Worm (Caenorhabditis elegans) whole organism, late embryonic: ENCODE results near the gene cdc-25.3.

Experiments used
- K02D7.2 ChIP-seq: sonication (generic microtip); optimal IDR thresholded peaks from 2 replicates; lab custom pipeline; 2017; ENCODE audit warnings: mild to moderate bottlenecking, missing genetic modification characterization, missing compliant biosample characterization
- K09A11.1 ChIP-seq: sonication (generic microtip); optimal IDR thresholded peaks from 2 replicates; lab custom pipeline; 2017; ENCODE audit warnings: antibody characterized with exemption, mild to moderate bottlenecking, missing genetic modification characterization, missing compliant biosample characterization; ENCODE audit not compliant: insufficient read depth
- T23F11.4 ChIP-seq: fragments of 200-800 bp; sonication (Bioruptor generic); optimal IDR thresholded peaks from 2 replicates; lab custom pipeline; 2018; ENCODE audit warnings: mild to moderate bottlenecking, missing genetic modification characterization, missing compliant biosample characterization
- ceh-14 ChIP-seq: sonication (generic microtip); optimal IDR thresholded peaks from 2 replicates; lab custom pipeline; 2016; ENCODE audit warnings: missing genotype, missing genetic modification characterization, missing compliant biosample characterization
- ceh-19 ChIP-seq: fragments of 200-800 bp; sonication (Bioruptor generic); optimal IDR thresholded peaks from 2 replicates; lab custom pipeline; 2018; ENCODE audit warnings: mild to moderate bottlenecking, missing genetic modification characterization, missing compliant biosample characterization
- ceh-2 ChIP-seq: sonication (generic microtip); optimal IDR thresholded peaks from 2 replicates; lab custom pipeline; 2016; ENCODE audit warnings: missing genotype, missing genetic modification characterization, missing compliant biosample characterization
- ceh-24 ChIP-seq: sonication (generic microtip); optimal IDR thresholded peaks from 2 replicates; lab custom pipeline; 2016; ENCODE audit warnings: mild to moderate bottlenecking, missing genetic modification characterization, missing compliant biosample characterization
- ceh-48 ChIP-seq: sonication (generic microtip); optimal IDR thresholded peaks from 2 replicates; lab custom pipeline; 2016; ENCODE audit warnings: missing genetic modification characterization, inconsistent platforms, missing compliant biosample characterization
- ceh-6 ChIP-seq: fragments of 200-800 bp; sonication (Bioruptor generic); optimal IDR thresholded peaks from 2 replicates; lab custom pipeline; 2018; ENCODE audit warnings: mild to moderate bottlenecking, missing genetic modification characterization, missing compliant biosample characterization
- che-1 ChIP-seq: sonication (generic microtip); optimal IDR thresholded peaks from 2 replicates; lab custom pipeline; 2016; ENCODE audit warnings: mild to moderate bottlenecking, missing genetic modification characterization, missing compliant biosample characterization
- dve-1 ChIP-seq: sonication (generic microtip); optimal IDR thresholded peaks from 2 replicates; lab custom pipeline; 2017; ENCODE audit warnings: antibody characterized with exemption, mild to moderate bottlenecking, missing genetic modification characterization, missing compliant biosample characterization
- ets-4 ChIP-seq: sonication (generic microtip); optimal IDR thresholded peaks from 2 replicates; lab custom pipeline; 2016; ENCODE audit warnings: missing genetic modification characterization, missing compliant biosample characterization
- fax-1 ChIP-seq: sonication (generic microtip); optimal IDR thresholded peaks from 2 replicates; lab custom pipeline; 2016; ENCODE audit warnings: missing genotype, missing genetic modification characterization, missing compliant biosample characterization
- fkh-6 ChIP-seq: sonication (generic microtip); optimal IDR thresholded peaks from 2 replicates; lab custom pipeline; 2016; ENCODE audit warnings: missing genetic modification characterization, missing compliant biosample characterization
- gmeb-2 ChIP-seq: sonication (generic microtip); optimal IDR thresholded peaks from 2 replicates; lab custom pipeline; 2016; ENCODE audit warnings: missing genetic modification characterization, inconsistent platforms, missing compliant biosample characterization
- hlh-30 ChIP-seq: sonication (generic microtip); optimal IDR thresholded peaks from 2 replicates; lab custom pipeline; 2017; ENCODE audit warnings: antibody characterized with exemption, missing genetic modification characterization, missing compliant biosample characterization; ENCODE audit not compliant: insufficient read depth
- lim-6 ChIP-seq: sonication (generic microtip); optimal IDR thresholded peaks from 2 replicates; lab custom pipeline; 2016; ENCODE audit warnings: missing genetic modification characterization, missing compliant biosample characterization
- lin-11 ChIP-seq: fragments of 200-800 bp; sonication (Bioruptor generic); optimal IDR thresholded peaks from 2 replicates; lab custom pipeline; 2018; ENCODE audit warnings: mild to moderate bottlenecking, missing genetic modification characterization, missing compliant biosample characterization
- nhr-11 ChIP-seq: fragments of 150-350 bp; optimal IDR thresholded peaks from 2 replicates; lab custom pipeline; 2014; ENCODE audit warnings: missing biosample characterization, missing genetic modification characterization
- nhr-232 ChIP-seq: sonication (generic microtip); optimal IDR thresholded peaks from 2 replicates; lab custom pipeline; 2016; ENCODE audit warnings: missing genetic modification characterization, missing compliant biosample characterization
- npax-4 ChIP-seq: sonication (generic microtip); optimal IDR thresholded peaks from 2 replicates; lab custom pipeline; 2016; ENCODE audit warnings: missing genetic modification characterization, missing compliant biosample characterization
- pat-9 ChIP-seq: fragments of 200-800 bp; sonication (Bioruptor generic); optimal IDR thresholded peaks from 2 replicates; lab custom pipeline; 2018; ENCODE audit warnings: mild to moderate bottlenecking, missing genetic modification characterization, moderate library complexity, missing compliant biosample characterization
- pha-2 ChIP-seq: sonication (generic microtip); optimal IDR thresholded peaks from 2 replicates; lab custom pipeline; 2017; ENCODE audit warnings: mild to moderate bottlenecking, missing genetic modification characterization, missing compliant biosample characterization
- pha-4 ChIP-seq: fragments of 150-350 bp; optimal IDR thresholded peaks from 2 replicates; lab custom pipeline; 2018; ENCODE audit warnings: missing biosample characterization, missing genetic modification reagents, missing genetic modification characterization
- pqm-1 ChIP-seq: sonication (generic microtip); optimal IDR thresholded peaks from 2 replicates; lab custom pipeline; 2016; ENCODE audit warnings: missing genetic modification characterization, missing compliant biosample characterization
- pros-1 ChIP-seq: fragments of 150-350 bp; optimal IDR thresholded peaks from 2 replicates; lab custom pipeline; 2014; ENCODE audit warnings: missing biosample characterization, missing genetic modification reagents, missing genetic modification characterization
- ref-2 ChIP-seq: sonication (generic microtip); optimal IDR thresholded peaks from 2 replicates; lab custom pipeline; 2016; ENCODE audit warnings: missing genetic modification characterization, missing compliant biosample characterization
- tbx-7 ChIP-seq: sonication (generic microtip); optimal IDR thresholded peaks from 2 replicates; lab custom pipeline; 2016; ENCODE audit warnings: missing genotype, missing genetic modification characterization, missing compliant biosample characterization
- ttx-3 ChIP-seq: sonication (generic microtip); optimal IDR thresholded peaks from 2 replicates; lab custom pipeline; 2016; ENCODE audit warnings: missing genetic modification reagents, missing genetic modification characterization, missing compliant biosample characterization
- unc-3 ChIP-seq, 2 experiments: fragments of 200-800 bp in 1 of 2; sonication (Bioruptor generic) in 1 of 2; sonication (generic microtip) in 1 of 2; conservative IDR thresholded peaks in 1 of 2; optimal IDR thresholded peaks in 1 of 2; 2 replicates each; pipeline versions ENCODE4 v1.3.6 to Lab custom; 2016 to 2022; ENCODE audit warnings: missing compliant biosample characterization in 2 of 2, missing genetic modification characterization in 2 of 2, missing genetic modification reagents in 1 of 2
- unc-42 ChIP-seq: sonication (generic microtip); optimal IDR thresholded peaks from 2 replicates; lab custom pipeline; 2016; ENCODE audit warnings: missing genotype, missing genetic modification characterization, missing compliant biosample characterization
- unc-55 ChIP-seq: sonication (generic microtip); optimal IDR thresholded peaks from 2 replicates; lab custom pipeline; 2017; ENCODE audit warnings: missing biosample characterization, missing genetic modification reagents, missing genetic modification characterization
- zip-5 ChIP-seq: sonication (generic microtip); optimal IDR thresholded peaks from 2 replicates; lab custom pipeline; 2016; ENCODE audit warnings: missing genetic modification characterization, missing compliant biosample characterization
- ztf-16 ChIP-seq: sonication (generic microtip); optimal IDR thresholded peaks from 2 replicates; lab custom pipeline; 2017; ENCODE audit warnings: missing genetic modification characterization, missing compliant biosample characterization

Gene cdc-25.3

ce11 chrIII:8919784-8920183 is 2.1 kb upstream of the cdc-25.3 start, which contains the start of gene ZK637.15:
TSS of gene ZK637.15 (plus strand) at chrIII:8920084.
- TF ChIP-seq fkh-6 (tag; lab: Kevin White, UChicago) (no peak), ttx-3 (tag; lab: Kevin White, UChicago) (no peak), npax-4 (tag; lab: Kevin White, UChicago) (no peak), hlh-30 (tag; lab: Kevin White, UChicago) (no peak), ceh-14 (tag; lab: Kevin White, UChicago) (no peak), che-1 (tag; lab: Kevin White, UChicago) (no peak), pha-2 (tag; lab: Kevin White, UChicago) (no peak), nhr-232 (no peak), unc-42 (tag; lab: Kevin White, UChicago) (no peak), pha-4 (no peak), ztf-16 (tag; lab: Kevin White, UChicago) (no peak), unc-55 (GFP tag; lab: Kevin White, UChicago) (no peak), K09A11.1 (no peak), zip-5 (no peak)
- TF ChIP-seq, all 69 proteins: peak for 0

ce11 chrIII:8913469-8913868 is 4.3 kb downstream of the cdc-25.3 start, which contains the start of gene trxr-2:
TSS of gene trxr-2 (plus strand) at chrIII:8913769.
- TF ChIP-seq pat-9 (tag; lab: Kevin White, UChicago) (no peak), ceh-19 (GFP tag; lab: Kevin White, UChicago) (no peak), lin-11 (tag; lab: Kevin White, UChicago) (no peak), ceh-2 (tag; lab: Kevin White, UChicago) (no peak), dve-1 (tag; lab: Kevin White, UChicago) (no peak), K09A11.1 (no peak)

- no peak for TF ChIP-seq pros-1
Measured at ce11 chrIII:8911598-8912194, 6.0 kb downstream of the cdc-25.3 start, which contains the start of gene tpk-1. TSS of gene tpk-1 (plus strand) at chrIII:8912144.

ce11 chrIII:8910139-8910538 is 7.6 kb downstream of the cdc-25.3 start:
- TF ChIP-seq pha-2 (tag; lab: Kevin White, UChicago) = no peak
- no peak for TF ChIP-seq unc-42 (tag; lab: Kevin White, UChicago)
- TF ChIP-seq ceh-24 (tag; lab: Kevin White, UChicago) = no peak
- no peak for TF ChIP-seq ceh-6
- TF ChIP-seq ref-2 = no peak
- no peak for TF ChIP-seq hlh-30 (tag; lab: Kevin White, UChicago)
- TF ChIP-seq K02D7.2 = no peak
- no peak for TF ChIP-seq gmeb-2 (tag; lab: Kevin White, UChicago)
- TF ChIP-seq ceh-48 (tag; lab: Kevin White, UChicago) = no peak
- TF ChIP-seq fax-1 (tag; lab: Kevin White, UChicago) = no peak
- TF ChIP-seq pqm-1 (tag; lab: Kevin White, UChicago) = no peak
- no peak for TF ChIP-seq lim-6 (tag; lab: Kevin White, UChicago)
- no peak for TF ChIP-seq unc-3 (GFP tag; conservative IDR thresholded peaks at IDR 0.05; lab: Robert Waterston, UW)
- TF ChIP-seq unc-3 (tag; optimal IDR thresholded peaks at IDR 0.05; lab: Kevin White, UChicago) = no peak
- no peak for TF ChIP-seq ets-4 (tag; lab: Kevin White, UChicago)
- TF ChIP-seq T23F11.4 (GFP tag; lab: Kevin White, UChicago) = no peak
- TF ChIP-seq nhr-11 (tag; lab: Kevin White, UChicago) = no peak
- TF ChIP-seq tbx-7 (tag; lab: Kevin White, UChicago) = no peak
